Worm (Caenorhabditis elegans) whole organism, L3 larva: ENCODE data around the gene lbp-4.

Experiments
- elt-3 ChIP-seq, 3 experiments: fragments of 150-350 bp in 1 of 3; sonication (generic microtip) in 2 of 3; optimal IDR thresholded peaks; 2 replicates in 2 of 3; 4 replicates in 1 of 3; lab custom pipeline; 2014 to 2017; ENCODE audit warnings: missing biosample characterization in 3 of 3, missing genetic modification characterization in 3 of 3
- hmg-11 ChIP-seq: sonication (generic microtip); optimal IDR thresholded peaks from 2 replicates; lab custom pipeline; 2016; ENCODE audit warnings: missing genetic modification characterization, missing compliant biosample characterization
- mdl-1 ChIP-seq: fragments of 150-350 bp; optimal IDR thresholded peaks from 2 replicates; lab custom pipeline; 2014; ENCODE audit warnings: missing biosample characterization, missing genetic modification characterization
- nhr-25 ChIP-seq: sonication (generic microtip); optimal IDR thresholded peaks from 2 replicates; lab custom pipeline; 2017; ENCODE audit warnings: missing biosample characterization, missing genetic modification characterization
- ztf-11 ChIP-seq: fragments of 150-350 bp; optimal IDR thresholded peaks from 2 replicates; lab custom pipeline; 2014; ENCODE audit warnings: missing biosample characterization, missing genetic modification characterization

ce11 chrV:7855382-7855994, 35.1 kb downstream of the lbp-4 start, which contains the start of gene C37C3.2:
- TF ChIP-seq mdl-1 (tag; lab: Kevin White, UChicago) (no peak), elt-3 (tag; optimal IDR thresholded peaks at IDR 0.05; lab: Kevin White, UChicago) (no peak), nhr-25 (tag; lab: Kevin White, UChicago) (no peak), hmg-11 (tag; lab: Kevin White, UChicago) (no peak), ztf-11 (no peak)
